Worm (Caenorhabditis elegans) whole organism, mixed stage, embryonic: ENCODE measurements around the gene mec-18.

ENCODE experiments used
- blmp-1 ChIP-seq: fragments of 150-350 bp; optimal IDR thresholded peaks from 2 replicates; lab custom pipeline; 2014; ENCODE audit warnings: missing biosample characterization, missing genetic modification characterization
- ceh-39 ChIP-seq: fragments of 150-350 bp; optimal IDR thresholded peaks from 2 replicates; lab custom pipeline; 2014; ENCODE audit warnings: missing biosample characterization, missing genetic modification characterization
- ces-1 ChIP-seq: fragments of 150-350 bp; optimal IDR thresholded peaks from 2 replicates; lab custom pipeline; 2014; ENCODE audit warnings: missing biosample characterization, missing genetic modification reagents, missing genetic modification characterization
- flh-1 ChIP-seq: fragments of 200-800 bp; sonication (Bioruptor generic); optimal IDR thresholded peaks from 2 replicates; lab custom pipeline; 2018; ENCODE audit warnings: mild to moderate bottlenecking, missing genetic modification characterization, moderate library complexity, missing compliant biosample characterization
- lin-13 ChIP-seq: fragments of 150-350 bp; optimal IDR thresholded peaks from 2 replicates; lab custom pipeline; 2014; ENCODE audit warnings: missing biosample characterization, missing genetic modification characterization
- lsy-2 ChIP-seq: fragments of 150-350 bp; optimal IDR thresholded peaks from 2 replicates; lab custom pipeline; 2014; ENCODE audit warnings: missing biosample characterization, missing genetic modification characterization
- mep-1 ChIP-seq: fragments of 150-350 bp; optimal IDR thresholded peaks from 2 replicates; lab custom pipeline; 2017; ENCODE audit warnings: missing biosample characterization, missing genetic modification reagents, missing genetic modification characterization, inconsistent platforms
- nhr-28 ChIP-seq: fragments of 150-350 bp; optimal IDR thresholded peaks from 2 replicates; lab custom pipeline; 2014; ENCODE audit warnings: missing biosample characterization, missing genetic modification characterization
- pha-4 ChIP-seq: fragments of 150-350 bp; optimal IDR thresholded peaks from 2 replicates; lab custom pipeline; 2018; ENCODE audit warnings: missing biosample characterization, missing genetic modification reagents, missing genetic modification characterization
- unc-39 ChIP-seq: fragments of 150-350 bp; optimal IDR thresholded peaks from 2 replicates; lab custom pipeline; 2014; ENCODE audit warnings: missing biosample characterization, missing genetic modification characterization

DNA sequence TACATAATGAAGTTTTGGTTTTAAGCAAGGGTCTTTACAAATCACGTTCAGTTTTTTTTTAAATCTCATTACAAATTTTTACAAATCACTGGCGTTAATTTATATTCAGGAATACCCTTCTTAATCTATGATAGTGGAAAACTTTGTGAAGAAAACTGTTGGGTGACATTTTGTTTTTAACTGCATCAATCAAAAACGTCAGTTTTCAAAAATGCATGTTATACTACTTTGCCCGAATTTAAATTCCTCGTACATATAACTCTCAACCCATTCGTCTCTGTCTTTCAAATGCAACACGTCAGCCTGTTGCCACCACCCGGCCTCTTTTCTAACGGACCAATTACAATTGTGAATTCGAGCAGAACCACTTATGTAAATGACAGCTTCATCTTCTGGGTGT lies 25.1 kb downstream of the mec-18 start, which contains the start of gene hlh-13:
- TF ChIP-seq nhr-28 (tag; lab: Kevin White, UChicago) (no peak), lsy-2 (tag; lab: Kevin White, UChicago) (no peak), mep-1 (no peak), blmp-1 (no peak), unc-39 (tag; lab: Kevin White, UChicago) (no peak), ces-1 (GFP tag; lab: Kevin White, UChicago) (no peak), pha-4 (tag; lab: Kevin White, UChicago) (no peak), lin-13 (tag; lab: Kevin White, UChicago) (no peak), flh-1 (GFP tag; lab: Kevin White, UChicago) (no peak), ceh-39 (no peak)
